Worm (Caenorhabditis elegans): ENCODE measurements around the gene col-160.

ce11 chrV:13206514-13206913, 4.5 kb upstream of the col-160 start:
- TF ChIP-seq klf-2 (GFP tag; conservative IDR thresholded peaks at IDR 0.05) (no peak), cog-1 (tag; optimal IDR thresholded peaks at IDR 0.05) (no peak), T22C8.4 (GFP tag; IDR thresholded peaks at IDR 0.05) (no peak), ztf-23 (GFP tag; IDR thresholded peaks at IDR 0.05) (no peak)

All from whole organism, midembryonic.